Worm (Caenorhabditis elegans) whole organism, L4/young adult: ENCODE results near the gene nmur-2.
A peak's percentile ranks its signal among the peaks of the same experiment; 100 is the strongest.

Experiments
- W03F9.2 ChIP-seq: fragments of 150-350 bp; optimal IDR thresholded peaks from 2 replicates; lab custom pipeline; 2014; ENCODE audit warnings: missing biosample characterization, missing genetic modification characterization
- dao-5 ChIP-seq: sonication (generic microtip); optimal IDR thresholded peaks from 2 replicates; lab custom pipeline; 2016; ENCODE audit warnings: missing genotype, missing genetic modification characterization, moderate library complexity, missing compliant biosample characterization
- him-1 ChIP-seq: sonication (generic microtip); optimal IDR thresholded peaks from 2 replicates; lab custom pipeline; 2016; ENCODE audit warnings: missing genotype, missing genetic modification reagents, missing genetic modification characterization, missing compliant biosample characterization

DNA sequence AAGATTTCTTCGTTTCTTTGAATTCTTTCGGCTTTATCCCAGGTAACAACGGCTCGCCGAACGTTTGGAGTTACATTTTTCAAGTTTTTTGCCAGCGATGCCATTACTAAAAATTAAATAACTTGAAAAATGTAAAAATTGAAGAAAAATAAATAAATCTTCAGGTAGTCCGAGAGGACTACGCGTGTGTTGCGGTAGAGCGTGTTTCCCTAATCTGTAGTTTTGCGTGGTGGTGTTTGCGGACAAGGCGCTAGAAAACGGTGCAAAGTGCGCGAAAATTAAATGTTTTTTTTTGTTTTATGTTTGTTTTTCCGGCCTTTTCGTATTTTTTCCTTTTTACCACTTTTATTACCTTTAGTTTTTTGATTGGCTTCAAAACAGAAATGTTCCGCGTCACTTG lies 31.1 kb upstream of the nmur-2 start, which contains the start of gene mrpl-28:
- TF ChIP-seq him-1 (tag; lab: Kevin White, UChicago) (peak; percentile 73), W03F9.2 (tag; lab: Kevin White, UChicago) (peak; percentile 90), dao-5 (no peak)
